Worm (Caenorhabditis elegans) whole organism, young adult: ENCODE results near the gene R04A9.9.

ENCODE experiments used
- B0261.1 ChIP-seq: sonication (generic microtip); optimal IDR thresholded peaks from 2 replicates; lab custom pipeline; 2016; ENCODE audit warnings: mild to moderate bottlenecking, missing genetic modification characterization, moderate library complexity, missing compliant biosample characterization
- B0336.3 ChIP-seq: fragments of 200-800 bp; sonication (Bioruptor generic); IDR thresholded peaks from 2 replicates; pipeline ENCODE4 v1.3.6; 2022; ENCODE audit warnings: missing genetic modification characterization, missing compliant biosample characterization
- C17E4.6 ChIP-seq: fragments of 200-800 bp; sonication (Bioruptor generic); IDR thresholded peaks from 2 replicates; pipeline ENCODE4 v1.3.6; 2022; ENCODE audit warnings: missing genetic modification reagents, missing genetic modification characterization, missing compliant biosample characterization
- F10E7.11 ChIP-seq: sonication (generic microtip); optimal IDR thresholded peaks from 2 replicates; lab custom pipeline; 2017; ENCODE audit warnings: mild to moderate bottlenecking, missing genetic modification characterization, moderate library complexity, missing compliant biosample characterization
- F22D6.2 ChIP-seq: sonication (generic microtip); optimal IDR thresholded peaks from 2 replicates; lab custom pipeline; 2016; ENCODE audit warnings: mild to moderate bottlenecking, missing genetic modification characterization, missing compliant biosample characterization
- F23B12.7 ChIP-seq: sonication (generic microtip); optimal IDR thresholded peaks from 2 replicates; lab custom pipeline; 2017; ENCODE audit warnings: missing genetic modification characterization, mild to moderate bottlenecking, missing compliant biosample characterization, antibody characterized with exemption, moderate library complexity; ENCODE audit not compliant: insufficient read depth
- F52B5.7 ChIP-seq: sonication (generic microtip); optimal IDR thresholded peaks from 2 replicates; lab custom pipeline; 2016; ENCODE audit warnings: mild to moderate bottlenecking, missing genetic modification characterization, missing compliant biosample characterization
- F57A8.1 ChIP-seq: fragments of 200-800 bp; sonication (Bioruptor generic); optimal IDR thresholded peaks from 2 replicates; lab custom pipeline; 2018; ENCODE audit warnings: mild to moderate bottlenecking, missing genetic modification characterization, moderate library complexity, missing compliant biosample characterization
- F57C9.4 ChIP-seq: sonication (generic microtip); optimal IDR thresholded peaks from 2 replicates; lab custom pipeline; 2017; ENCODE audit warnings: mild to moderate bottlenecking, missing genetic modification characterization, missing compliant biosample characterization
- K12H6.12 ChIP-seq: fragments of 200-800 bp; sonication (Bioruptor generic); optimal IDR thresholded peaks from 2 replicates; lab custom pipeline; 2018; ENCODE audit warnings: mild to moderate bottlenecking, missing genetic modification characterization, missing compliant biosample characterization
- T26A5.8 ChIP-seq: sonication (generic microtip); optimal IDR thresholded peaks from 2 replicates; lab custom pipeline; 2016; ENCODE audit warnings: missing genetic modification characterization, missing compliant biosample characterization
- Y67H2A.10 ChIP-seq: fragments of 200-800 bp; sonication (Bioruptor generic); conservative IDR thresholded peaks from 2 replicates; pipeline ENCODE4 v1.3.6; 2022; ENCODE audit warnings: missing genetic modification reagents, missing genetic modification characterization, missing compliant biosample characterization
- ZK185.1 ChIP-seq: sonication (generic microtip); optimal IDR thresholded peaks from 2 replicates; lab custom pipeline; 2016; ENCODE audit warnings: mild to moderate bottlenecking, missing genetic modification characterization, missing compliant biosample characterization; ENCODE audit not compliant: poor library complexity, severe bottlenecking
- aptf-3 ChIP-seq: fragments of 200-800 bp; sonication (Bioruptor generic); IDR thresholded peaks from 2 replicates; pipeline ENCODE4 v1.3.6; 2022; ENCODE audit warnings: missing genetic modification characterization, missing compliant biosample characterization
- attf-3 ChIP-seq: fragments of 200-800 bp; sonication (Bioruptor generic); conservative IDR thresholded peaks from 2 replicates; pipeline ENCODE4 v1.3.6; 2022; ENCODE audit warnings: missing genetic modification reagents, missing genetic modification characterization, missing compliant biosample characterization
- attf-5 ChIP-seq: fragments of 200-800 bp; sonication (Bioruptor generic); optimal IDR thresholded peaks from 2 replicates; lab custom pipeline; 2018; ENCODE audit warnings: mild to moderate bottlenecking, missing genetic modification characterization, missing compliant biosample characterization
- attf-6 ChIP-seq: fragments of 200-800 bp; sonication (Bioruptor generic); IDR thresholded peaks from 2 replicates; pipeline ENCODE4 v1.3.6; 2022; ENCODE audit warnings: missing genetic modification reagents, missing genetic modification characterization, missing compliant biosample characterization
- ceh-100 ChIP-seq: fragments of 200-800 bp; sonication (Bioruptor generic); IDR thresholded peaks from 2 replicates; pipeline ENCODE4 v1.3.6; 2022; ENCODE audit warnings: missing genetic modification reagents, missing genetic modification characterization, missing compliant biosample characterization
- ceh-27 ChIP-seq: fragments of 200-800 bp; sonication (Bioruptor generic); optimal IDR thresholded peaks from 2 replicates; lab custom pipeline; 2018; ENCODE audit warnings: mild to moderate bottlenecking, missing genetic modification characterization, moderate library complexity, missing compliant biosample characterization
- ceh-40 ChIP-seq: fragments of 200-800 bp; sonication (Bioruptor generic); IDR thresholded peaks from 2 replicates; pipeline ENCODE4 v1.3.6; 2022; ENCODE audit warnings: missing genetic modification characterization, missing compliant biosample characterization
- hlh-12 ChIP-seq: sonication (generic microtip); optimal IDR thresholded peaks from 2 replicates; lab custom pipeline; 2016; ENCODE audit warnings: missing genetic modification characterization, missing compliant biosample characterization
- hsf-1 ChIP-seq: fragments of 200-800 bp; sonication (Bioruptor generic); IDR thresholded peaks from 2 replicates; pipeline ENCODE4 v1.3.6; 2022; ENCODE audit warnings: missing genetic modification reagents, missing genetic modification characterization, missing compliant biosample characterization
- lag-1 ChIP-seq: fragments of 200-800 bp; sonication (Bioruptor generic); IDR thresholded peaks from 2 replicates; pipeline ENCODE4 v1.3.6; 2022; ENCODE audit warnings: missing genetic modification reagents, missing genetic modification characterization, missing compliant biosample characterization
- let-526 ChIP-seq: fragments of 200-800 bp; sonication (Bioruptor generic); IDR thresholded peaks from 2 replicates; pipeline ENCODE4 v1.3.6; 2022; ENCODE audit warnings: missing genetic modification reagents, missing genetic modification characterization, missing compliant biosample characterization
- lir-1 ChIP-seq: fragments of 200-800 bp; sonication (Bioruptor generic); conservative IDR thresholded peaks from 2 replicates; pipeline ENCODE4 v1.3.6; 2022; ENCODE audit warnings: missing genetic modification reagents, missing genetic modification characterization, missing compliant biosample characterization
- lsl-1 ChIP-seq: fragments of 200-800 bp; sonication (Bioruptor generic); optimal IDR thresholded peaks from 2 replicates; lab custom pipeline; 2018; ENCODE audit warnings: mild to moderate bottlenecking, missing genetic modification characterization, moderate library complexity, missing compliant biosample characterization
- lsy-27 ChIP-seq: sonication (generic microtip); optimal IDR thresholded peaks from 2 replicates; lab custom pipeline; 2017; ENCODE audit warnings: missing genetic modification characterization, mild to moderate bottlenecking, missing compliant biosample characterization, antibody characterized with exemption, missing genotype, borderline replicate concordance; ENCODE audit not compliant: insufficient read depth
- mxl-1 ChIP-seq: sonication (generic microtip); optimal IDR thresholded peaks from 2 replicates; lab custom pipeline; 2016; ENCODE audit warnings: missing genetic modification characterization, missing compliant biosample characterization
- nfyb-1 ChIP-seq: fragments of 200-800 bp; sonication (Bioruptor generic); IDR thresholded peaks from 2 replicates; pipeline ENCODE4 v1.3.6; 2022; ENCODE audit warnings: missing genetic modification reagents, missing genetic modification characterization, missing compliant biosample characterization
- nhr-27 ChIP-seq: fragments of 200-800 bp; sonication (Bioruptor generic); optimal IDR thresholded peaks from 2 replicates; lab custom pipeline; 2018; ENCODE audit warnings: mild to moderate bottlenecking, missing genetic modification characterization, moderate library complexity, missing compliant biosample characterization
- nhr-80 ChIP-seq: sonication (generic microtip); optimal IDR thresholded peaks from 2 replicates; lab custom pipeline; 2016; ENCODE audit warnings: missing genetic modification characterization, missing compliant biosample characterization
- nhr-90 ChIP-seq: sonication (generic microtip); optimal IDR thresholded peaks from 2 replicates; lab custom pipeline; 2016; ENCODE audit warnings: missing genotype, mild to moderate bottlenecking, missing genetic modification characterization, missing compliant biosample characterization
- rcor-1 ChIP-seq: fragments of 200-800 bp; sonication (Bioruptor generic); IDR thresholded peaks from 2 replicates; pipeline ENCODE4 v1.3.6; 2022; ENCODE audit warnings: missing genetic modification reagents, missing genetic modification characterization, missing compliant biosample characterization
- sdz-38 ChIP-seq: sonication (generic microtip); optimal IDR thresholded peaks from 2 replicates; lab custom pipeline; 2016; ENCODE audit warnings: missing genotype, missing genetic modification characterization, missing compliant biosample characterization
- sea-2 ChIP-seq: fragments of 200-800 bp; sonication (Bioruptor generic); IDR thresholded peaks from 2 replicates; pipeline ENCODE4 v1.3.6; 2022; ENCODE audit warnings: missing genetic modification characterization, missing compliant biosample characterization
- snpc-1.1 ChIP-seq: sonication (generic microtip); optimal IDR thresholded peaks from 2 replicates; lab custom pipeline; 2017; ENCODE audit warnings: missing genetic modification characterization, mild to moderate bottlenecking, missing compliant biosample characterization, antibody characterized with exemption, moderate library complexity, missing genotype, missing genetic modification reagents; ENCODE audit not compliant: insufficient read depth
- snpc-1.3 ChIP-seq: sonication (generic microtip); optimal IDR thresholded peaks from 2 replicates; lab custom pipeline; 2017; ENCODE audit warnings: missing genetic modification characterization, mild to moderate bottlenecking, missing compliant biosample characterization, antibody characterized with exemption, moderate library complexity, missing genotype, missing genetic modification reagents; ENCODE audit not compliant: insufficient read depth
- snpc-4 ChIP-seq, 5 experiments: fragments of 150-350 bp in 1 of 5; sonication (generic microtip) in 4 of 5; optimal IDR thresholded peaks; 2 replicates each; lab custom pipeline; 2014 to 2018; ENCODE audit warnings: missing genetic modification characterization in 5 of 5, missing biosample characterization in 3 of 5, antibody characterized with exemption in 2 of 5, mild to moderate bottlenecking in 2 of 5, missing compliant biosample characterization in 2 of 5, missing genotype in 2 of 5, moderate library complexity in 2 of 5, missing genetic modification reagents in 1 of 5
- somi-1 ChIP-seq: fragments of 200-800 bp; sonication (Bioruptor generic); optimal IDR thresholded peaks from 2 replicates; lab custom pipeline; 2018; ENCODE audit warnings: mild to moderate bottlenecking, missing genetic modification characterization, missing compliant biosample characterization
- sptf-2 ChIP-seq: fragments of 200-800 bp; sonication (Bioruptor generic); optimal IDR thresholded peaks from 2 replicates; lab custom pipeline; 2018; ENCODE audit warnings: mild to moderate bottlenecking, missing genetic modification characterization, missing compliant biosample characterization
- tbp1 ChIP-seq: fragments of 200-800 bp; sonication (Bioruptor generic); optimal IDR thresholded peaks from 2 replicates; lab custom pipeline; 2018; ENCODE audit warnings: mild to moderate bottlenecking, missing genetic modification characterization, missing compliant biosample characterization
- unc-130 ChIP-seq: sonication (generic microtip); optimal IDR thresholded peaks from 2 replicates; lab custom pipeline; 2016; ENCODE audit warnings: missing genetic modification reagents, missing genetic modification characterization, missing compliant biosample characterization
- zfh-2 ChIP-seq: fragments of 200-800 bp; sonication (Bioruptor generic); conservative IDR thresholded peaks from 2 replicates; pipeline ENCODE4 v1.3.6; 2022; ENCODE audit warnings: missing genetic modification reagents, missing genetic modification characterization, missing compliant biosample characterization
- ztf-18 ChIP-seq: sonication (generic microtip); optimal IDR thresholded peaks from 2 replicates; lab custom pipeline; 2016; ENCODE audit warnings: missing genotype, mild to moderate bottlenecking, missing genetic modification characterization, missing compliant biosample characterization
- ztf-6 ChIP-seq: fragments of 200-800 bp; sonication (Bioruptor generic); IDR thresholded peaks from 2 replicates; pipeline ENCODE4 v1.3.6; 2022; ENCODE audit warnings: missing genetic modification reagents, missing genetic modification characterization, missing compliant biosample characterization

R04A9.9 gene

ce11 chrX:421407-421784 lies 31.0 kb upstream of the R04A9.9 start, which contains the start of gene col-19:
col-19 (plus strand) TSS chrX:421707.
- no peak for TF ChIP-seq attf-3 (GFP tag; lab: Robert Waterston, UW)
- TF ChIP-seq F52B5.7 (tag; lab: Kevin White, UChicago), result no peak
- no peak for TF ChIP-seq snpc-1.1 (tag; lab: Kevin White, UChicago)
- no peak for TF ChIP-seq snpc-1.3 (tag; lab: Kevin White, UChicago)
- no peak for TF ChIP-seq sptf-2 (GFP tag; lab: Kevin White, UChicago)
- no peak for TF ChIP-seq snpc-4 (GFP tag; optimal IDR thresholded peaks at IDR 0.05; lab: Kevin White, UChicago)
- no peak for TF ChIP-seq snpc-4 (tag; optimal IDR thresholded peaks at IDR 0.05; lab: Kevin White, UChicago)
- no peak for TF ChIP-seq lsl-1 (GFP tag; lab: Kevin White, UChicago)
- no peak for TF ChIP-seq T26A5.8 (tag; lab: Kevin White, UChicago)
- TF ChIP-seq let-526 (GFP tag; lab: Robert Waterston, UW), result no peak
- TF ChIP-seq ceh-40 (GFP tag; lab: Robert Waterston, UW), result no peak
- no peak for TF ChIP-seq ceh-27 (GFP tag; lab: Kevin White, UChicago)
- TF ChIP-seq ztf-6, result no peak
- TF ChIP-seq F57C9.4, result no peak
- TF ChIP-seq hsf-1, result no peak

ce11 chrX:410073-410572 lies 19.8 kb upstream of the R04A9.9 start:
- TF ChIP-seq mxl-1 (tag; lab: Kevin White, UChicago) (peak; percentile 89), F22D6.2 (tag; lab: Kevin White, UChicago) (peak; percentile 83), attf-6 (GFP tag; lab: Robert Waterston, UW) (no peak), F57A8.1 (no peak), nhr-27 (tag; lab: Kevin White, UChicago) (peak; percentile 35), nhr-80 (tag; lab: Kevin White, UChicago) (peak; percentile 84), zfh-2 (GFP tag; lab: Robert Waterston, UW) (peak; percentile 92), ceh-100 (no peak), K12H6.12 (tag; lab: Kevin White, UChicago) (peak; percentile 85), snpc-4 (GFP tag; optimal IDR thresholded peaks at IDR 0.05; lab: Kevin White, UChicago) (peak; percentile 58), snpc-4 (tag; optimal IDR thresholded peaks at IDR 0.05; lab: Kevin White, UChicago) (peak in 3 of 4 experiments; percentile 45 to 78 (median 54)), somi-1 (peak; percentile 76), lag-1 (GFP tag; lab: Robert Waterston, UW) (no peak), sea-2 (GFP tag; lab: Robert Waterston, UW) (0 out of 2 replicates have a peak, but pooled peaks have one; percentile 48), rcor-1 (GFP tag; lab: Robert Waterston, UW) (peak; percentile 76), lir-1 (GFP tag; lab: Robert Waterston, UW) (0 out of 2 replicates have a peak, but pooled peaks have one; percentile 18), ztf-18 (peak; percentile 50), tbp1 (peak; percentile 96), F23B12.7 (tag; lab: Kevin White, UChicago) (peak; percentile 58), lsy-27 (tag; lab: Kevin White, UChicago) (no peak), unc-130 (no peak), aptf-3 (GFP tag; lab: Robert Waterston, UW) (peak; percentile 92; the same call in 1 of the 2 replicates), F10E7.11 (tag; lab: Kevin White, UChicago) (peak; percentile 82), C17E4.6 (GFP tag; lab: Robert Waterston, UW) (0 out of 2 replicates have a peak, but pooled peaks have one; percentile 11), sdz-38 (no peak), Y67H2A.10 (GFP tag; lab: Robert Waterston, UW) (no peak), attf-5 (GFP tag; lab: Kevin White, UChicago) (peak; percentile 55), nfyb-1 (GFP tag; lab: Robert Waterston, UW) (peak; percentile 89), ZK185.1 (peak; percentile 90), B0261.1 (tag; lab: Kevin White, UChicago) (peak; percentile 90), B0336.3 (GFP tag; lab: Robert Waterston, UW) (peak; percentile 96), attf-3 (GFP tag; lab: Robert Waterston, UW) (peak; percentile 29; the same call in 1 of the 2 replicates), hlh-12 (no peak), nhr-90 (peak; percentile 83), let-526 (GFP tag; lab: Robert Waterston, UW) (peak; percentile 27; the same call in 1 of the 2 replicates)
